Worm (Caenorhabditis elegans) whole organism, L1 larva: ENCODE results near the gene bath-23.

ENCODE experiments used
- aha-1 ChIP-seq: fragments of 150-350 bp; optimal IDR thresholded peaks from 2 replicates; lab custom pipeline; 2014; ENCODE audit warnings: missing biosample characterization, missing genetic modification characterization
- aly-2 ChIP-seq: fragments of 150-350 bp; optimal IDR thresholded peaks from 2 replicates; lab custom pipeline; 2014; ENCODE audit warnings: missing biosample characterization, missing genetic modification characterization
- ces-1 ChIP-seq: fragments of 150-350 bp; optimal IDR thresholded peaks from 2 replicates; lab custom pipeline; 2014; ENCODE audit warnings: missing biosample characterization, missing genetic modification reagents, missing genetic modification characterization
- egl-27 ChIP-seq, 2 experiments: fragments of 150-350 bp in 1 of 2; sonication (generic microtip); optimal IDR thresholded peaks; 3 replicates each; lab custom pipeline; 2017 to 2018; ENCODE audit warnings: missing biosample characterization in 2 of 2, missing genetic modification characterization in 2 of 2, missing genetic modification reagents in 2 of 2
- lin-15B ChIP-seq: fragments of 150-350 bp; sonication (generic microtip); optimal IDR thresholded peaks from 3 replicates; lab custom pipeline; 2014; ENCODE audit warnings: missing biosample characterization, missing genetic modification characterization
- lin-39 ChIP-seq: fragments of 150-350 bp; optimal IDR thresholded peaks from 2 replicates; lab custom pipeline; 2014; ENCODE audit warnings: missing biosample characterization, missing genetic modification reagents, missing genetic modification characterization
- lsy-2 ChIP-seq, 2 experiments: fragments of 150-350 bp; optimal IDR thresholded peaks; 2 replicates each; lab custom pipeline; 2014; ENCODE audit warnings: missing biosample characterization in 2 of 2, missing genetic modification characterization in 2 of 2
- pag-3 ChIP-seq: sonication (generic microtip); optimal IDR thresholded peaks from 2 replicates; lab custom pipeline; 2017; ENCODE audit warnings: missing genetic modification characterization, mild to moderate bottlenecking, missing compliant biosample characterization, antibody characterized with exemption, borderline replicate concordance; ENCODE audit not compliant: insufficient read depth
- sup-37 ChIP-seq: fragments of 200-800 bp; sonication (Bioruptor generic); optimal IDR thresholded peaks from 2 replicates; lab custom pipeline; 2018; ENCODE audit warnings: mild to moderate bottlenecking, missing genetic modification characterization, missing compliant biosample characterization

DNA sequence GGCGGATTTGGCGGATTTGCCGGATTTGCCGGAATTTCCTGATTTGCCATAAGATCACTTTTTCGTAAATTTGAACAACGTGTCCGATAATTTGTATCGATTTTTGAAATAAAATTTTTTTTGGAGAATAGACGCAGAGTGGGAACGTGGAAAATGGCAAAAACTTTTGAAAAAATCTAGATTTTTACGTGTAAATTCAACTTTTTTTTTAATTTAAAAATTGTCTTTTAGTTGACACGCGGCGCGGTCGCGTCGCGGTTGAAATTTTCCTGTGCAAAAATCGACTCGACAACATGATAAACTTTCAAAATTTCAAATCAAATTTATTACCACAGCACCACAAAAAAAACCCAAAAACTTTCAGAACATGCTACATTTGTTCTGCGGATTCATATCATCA lies 24.4 kb downstream of the bath-23 start, which contains the start of gene nep-20:
- TF ChIP-seq egl-27 (tag; optimal IDR thresholded peaks at IDR 0.05; lab: Kevin White, UChicago) (no peak), pag-3 (tag; lab: Kevin White, UChicago) (no peak), lsy-2 (tag; optimal IDR thresholded peaks at IDR 0.05; lab: Kevin White, UChicago) (no peak), ces-1 (GFP tag; lab: Kevin White, UChicago) (no peak), aha-1 (tag; lab: Kevin White, UChicago) (no peak), aly-2 (tag; lab: Kevin White, UChicago) (no peak), lin-39 (tag; lab: Kevin White, UChicago) (no peak), lin-15B (tag; lab: Kevin White, UChicago) (no peak), sup-37 (no peak)
